Fruit fly (Drosophila melanogaster): ENCODE data around the gene Jhbp1.

The Jhbp1 gene

dm6 chr3R:4981076-4981593, 15.9 kb downstream of the Jhbp1 start:
- peak; percentile 13 for TF ChIP-seq spab (GFP tag; optimal IDR thresholded peaks at IDR 0.05)
- peak; percentile 19 to 46 for TF ChIP-seq ss (GFP tag; optimal IDR thresholded peaks at IDR 0.05)
- TF ChIP-seq CG6808 (GFP tag; optimal IDR thresholded peaks at IDR 0.05): peak; percentile 42
- no peak for TF ChIP-seq net (GFP tag; optimal IDR thresholded peaks at IDR 0.05)
- TF ChIP-seq dsx (GFP tag; optimal IDR thresholded peaks at IDR 0.05; ENCODE audit: poor library complexity, severe bottlenecking): peak; percentile 14
- TF ChIP-seq CG6163 (GFP tag; IDR thresholded peaks at IDR 0.05): 0 out of 3 replicates have a peak, but pooled peaks have one; percentile 16
- TF ChIP-seq Eip78C (GFP tag): peak; percentile 33
- peak; percentile 10 for TF ChIP-seq CG9139 (GFP tag; optimal IDR thresholded peaks at IDR 0.05)
- no peak for TF ChIP-seq salr (GFP tag; optimal IDR thresholded peaks at IDR 0.05)

- TF ChIP-seq CG1621 (tag; optimal IDR thresholded peaks at IDR 0.05) (no peak), CG10669 (GFP tag; optimal IDR thresholded peaks at IDR 0.05) (no peak), cyc (GFP tag; optimal IDR thresholded peaks at IDR 0.05) (no peak), Blimp-1 (GFP tag; optimal IDR thresholded peaks at IDR 0.05) (no peak), salr (GFP tag; optimal IDR thresholded peaks at IDR 0.05) (no peak), CG9139 (GFP tag; optimal IDR thresholded peaks at IDR 0.05) (no peak), Eip75B (GFP tag; optimal IDR thresholded peaks at IDR 0.05) (no peak), CG4318 (GFP tag; optimal IDR thresholded peaks at IDR 0.05) (no peak), eg (GFP tag; IDR thresholded peaks at IDR 0.05) (no peak)
Measured at dm6 chr3R:4984132-4984531, 18.9 kb downstream of the Jhbp1 start, which contains the start of gene CG14662. Gene CG14662 (minus strand): TSS chr3R:4984232.

- TF ChIP-seq Eip78C (GFP tag): peak; percentile 48
- no peak for TF ChIP-seq Ets96B (tag; optimal IDR thresholded peaks at IDR 0.05)
- TF ChIP-seq svp (GFP tag): peak; percentile 72
- no peak for TF ChIP-seq OdsH (GFP tag; optimal IDR thresholded peaks at IDR 0.05)
Measured at dm6 chr3R:4984688-4985087, 19.4 kb downstream of the Jhbp1 start.

- TF ChIP-seq CG3032 (tag; optimal IDR thresholded peaks at IDR 0.05): no peak
- TF ChIP-seq esn (GFP tag; optimal IDR thresholded peaks at IDR 0.05): no peak
- TF ChIP-seq CG6854 (GFP tag; optimal IDR thresholded peaks at IDR 0.05): no peak
- no peak for TF ChIP-seq CG9139 (GFP tag; optimal IDR thresholded peaks at IDR 0.05)
- no peak for TF ChIP-seq fkh (GFP tag; optimal IDR thresholded peaks at IDR 0.05)
- no peak for TF ChIP-seq spab (GFP tag; optimal IDR thresholded peaks at IDR 0.05)
- TF ChIP-seq Sox14 (GFP tag; optimal IDR thresholded peaks at IDR 0.05): no peak
- TF ChIP-seq CG4318 (GFP tag; optimal IDR thresholded peaks at IDR 0.05): no peak
- TF ChIP-seq CG1621 (tag; optimal IDR thresholded peaks at IDR 0.05): no peak
- TF ChIP-seq Lpt (GFP tag; optimal IDR thresholded peaks at IDR 0.05): no peak
- TF ChIP-seq CG32006 (GFP tag; optimal IDR thresholded peaks at IDR 0.05): no peak
- no peak for TF ChIP-seq CG8632 (GFP tag; optimal IDR thresholded peaks at IDR 0.05)
- no peak for TF ChIP-seq lz (GFP tag; optimal IDR thresholded peaks at IDR 0.05)
- no peak for TF ChIP-seq CG16779 (tag; optimal IDR thresholded peaks at IDR 0.05)
- TF ChIP-seq Eip78C (GFP tag): no peak
- TF ChIP-seq CG15336 (GFP tag; IDR thresholded peaks at IDR 0.05): no peak
- no peak for TF ChIP-seq CG6792 (GFP tag; optimal IDR thresholded peaks at IDR 0.05)
Measured at dm6 chr3R:4986666-4987065, 21.4 kb downstream of the Jhbp1 start.

dm6 chr3R:4987408-4987807, 22.2 kb downstream of the Jhbp1 start:
- TF ChIP-seq Gug (GFP tag; IDR thresholded peaks at IDR 0.05) (no peak), Eip78C (GFP tag) (peak; percentile 34)

Data from whole organism, prepupa.